Fruit fly (Drosophila melanogaster): ENCODE data around the gene CG46311.

dm6 chrX:13555700-13556099, 7.9 kb upstream of the CG46311 start, which contains the start of gene CG11816:
- no peak for TF ChIP-seq CG8159 (tag; optimal IDR thresholded peaks at IDR 0.05)
- TF ChIP-seq Pif1B (GFP tag; optimal IDR thresholded peaks at IDR 0.05) = no peak
- TF ChIP-seq CG14655 (GFP tag; optimal IDR thresholded peaks at IDR 0.05) = no peak
- TF ChIP-seq EcR (GFP tag; optimal IDR thresholded peaks at IDR 0.05) = no peak
- no peak for TF ChIP-seq Snoo (tag; optimal IDR thresholded peaks at IDR 0.05)
- no peak for TF ChIP-seq CG13204 (GFP tag; optimal IDR thresholded peaks at IDR 0.05)
- TF ChIP-seq CG9948 (tag; optimal IDR thresholded peaks at IDR 0.05) = no peak
- TF ChIP-seq CG8301 (tag; optimal IDR thresholded peaks at IDR 0.05) = no peak
- TF ChIP-seq CG15710 (tag; optimal IDR thresholded peaks at IDR 0.05) = no peak
- no peak for TF ChIP-seq Pif1A (GFP tag; optimal IDR thresholded peaks at IDR 0.05)
- no peak for TF ChIP-seq CG17806 (tag; optimal IDR thresholded peaks at IDR 0.05)
- TF ChIP-seq CG12605 (GFP tag; IDR thresholded peaks at IDR 0.05) = no peak
